Worm (Caenorhabditis elegans): ENCODE measurements around the gene D2096.5.

ce11 chrIV:8363163-8363562, 3.6 kb upstream of the D2096.5 start, which contains the start of gene D2096.12:
- TF ChIP-seq nhr-11 (tag; optimal IDR thresholded peaks at IDR 0.05) = no peak
- no peak for TF ChIP-seq skn-1 (tag; optimal IDR thresholded peaks at IDR 0.05)
- TF ChIP-seq ceh-82 (tag; optimal IDR thresholded peaks at IDR 0.05) = no peak
- no peak for TF ChIP-seq lin-29 (GFP tag; IDR thresholded peaks at IDR 0.05)
